Worm (Caenorhabditis elegans): Measurements from ENCODE around the gene mdmh-35.

ce11 chrII:7814915-7815314 is 40.6 kb downstream of the mdmh-35 start:
- TF ChIP-seq syd-9 (tag; optimal IDR thresholded peaks at IDR 0.05) (no peak), dve-1 (tag; optimal IDR thresholded peaks at IDR 0.05) (no peak), hlh-13 (GFP tag; optimal IDR thresholded peaks at IDR 0.05) (no peak), Y22D7AL.16 (tag; optimal IDR thresholded peaks at IDR 0.05) (no peak), pag-3 (tag; optimal IDR thresholded peaks at IDR 0.05; ENCODE audit: borderline replicate concordance) (no peak), madf-2 (tag; optimal IDR thresholded peaks at IDR 0.05) (no peak), pax-1 (tag; optimal IDR thresholded peaks at IDR 0.05) (no peak), ceh-48 (tag; optimal IDR thresholded peaks at IDR 0.05) (no peak), T23F11.4 (GFP tag; optimal IDR thresholded peaks at IDR 0.05) (no peak), elt-2 (tag; optimal IDR thresholded peaks at IDR 0.05) (no peak), pha-4 (tag; optimal IDR thresholded peaks at IDR 0.05) (no peak), tbx-7 (tag; optimal IDR thresholded peaks at IDR 0.05) (no peak)

Measured in whole organism, late embryonic.